Fruit fly (Drosophila melanogaster) whole organism, embryonic: ENCODE data around the gene ZnT35C.

Source experiments
- Atf6 ChIP-seq: fragments of 200-800 bp; sonication (Bioruptor generic); IDR thresholded peaks from 2 replicates; pipeline ENCODE4 v1.3.6; 2022; ENCODE audit warnings: missing biosample characterization, missing genetic modification characterization
- CG10274 ChIP-seq: fragments of 200-800 bp; sonication (Bioruptor generic); optimal IDR thresholded peaks from 3 replicates; lab custom pipeline; 2017; ENCODE audit warnings: missing biosample characterization, mild to moderate bottlenecking, missing genetic modification characterization
- CG10321 ChIP-seq: fragments of 200-800 bp; sonication (Bioruptor generic); IDR thresholded peaks from 2 replicates; pipeline ENCODE4 v1.3.6; 2022; ENCODE audit warnings: missing biosample characterization, missing genetic modification characterization
- CG10654 ChIP-seq: fragments of 200-800 bp; sonication (Bioruptor generic); optimal IDR thresholded peaks from 2 replicates; lab custom pipeline; 2016; ENCODE audit warnings: missing biosample characterization, missing genetic modification characterization
- CG11560 ChIP-seq: fragments of 200-800 bp; sonication (Bioruptor generic); IDR thresholded peaks from 3 replicates; pipeline ENCODE4 v1.3.6; 2022; ENCODE audit warnings: missing biosample characterization, missing genetic modification characterization
- CG12104 ChIP-seq: fragments of 200-800 bp; sonication (Bioruptor generic); optimal IDR thresholded peaks from 3 replicates; lab custom pipeline; 2016; ENCODE audit warnings: missing biosample characterization, missing genetic modification characterization
- CG16779 ChIP-seq: fragments of 200-800 bp; sonication (Bioruptor generic); IDR thresholded peaks from 2 replicates; pipeline ENCODE4 v1.3.6; 2022; ENCODE audit warnings: missing biosample characterization, missing genetic modification characterization
- CG17612 ChIP-seq: fragments of 200-800 bp; sonication (Bioruptor generic); IDR thresholded peaks from 2 replicates; pipeline ENCODE4 v1.3.6; 2022; ENCODE audit warnings: missing biosample characterization, missing genetic modification characterization
- CG18476 ChIP-seq: fragments of 200-800 bp; sonication (Bioruptor generic); optimal IDR thresholded peaks from 2 replicates; lab custom pipeline; 2016; ENCODE audit warnings: missing biosample characterization, mild to moderate bottlenecking, missing genetic modification characterization
- CG2120 ChIP-seq: fragments of 200-800 bp; sonication (Bioruptor generic); optimal IDR thresholded peaks from 3 replicates; lab custom pipeline; 2016; ENCODE audit warnings: missing biosample characterization, missing genetic modification characterization
- CG2202 ChIP-seq: fragments of 200-800 bp; sonication (Bioruptor generic); optimal IDR thresholded peaks from 2 replicates; lab custom pipeline; 2018; ENCODE audit warnings: missing biosample characterization, mild to moderate bottlenecking, missing genetic modification characterization
- CG31224 ChIP-seq: fragments of 200-800 bp; sonication (Bioruptor generic); IDR thresholded peaks from 2 replicates; pipeline ENCODE4 v1.3.6; 2022; ENCODE audit warnings: missing biosample characterization, missing genetic modification characterization
- CG3407 ChIP-seq: fragments of 200-800 bp; sonication (Bioruptor generic); optimal IDR thresholded peaks from 2 replicates; lab custom pipeline; 2018; ENCODE audit warnings: missing biosample characterization, mild to moderate bottlenecking, missing genetic modification characterization
- CG6689 ChIP-seq: fragments of 200-800 bp; sonication (Bioruptor generic); IDR thresholded peaks from 2 replicates; pipeline ENCODE4 v1.3.6; 2022; ENCODE audit warnings: missing biosample characterization, missing genetic modification characterization
- CG7357 ChIP-seq: fragments of 200-800 bp; sonication (Bioruptor generic); IDR thresholded peaks from 3 replicates; pipeline ENCODE4 v1.3.6; 2022; ENCODE audit warnings: missing biosample characterization, missing genetic modification characterization
- CG7372 ChIP-seq: fragments of 200-800 bp; sonication (Bioruptor generic); IDR thresholded peaks from 2 replicates; pipeline ENCODE4 v1.3.6; 2022; ENCODE audit warnings: missing biosample characterization, missing genetic modification characterization
- CG7556 ChIP-seq: fragments of 200-800 bp; sonication (Bioruptor generic); optimal IDR thresholded peaks from 2 replicates; lab custom pipeline; 2017; ENCODE audit warnings: missing biosample characterization, mild to moderate bottlenecking, missing genetic modification characterization
- CG7987 ChIP-seq: fragments of 200-800 bp; sonication (Bioruptor generic); optimal IDR thresholded peaks from 2 replicates; lab custom pipeline; 2018; ENCODE audit warnings: missing biosample characterization, mild to moderate bottlenecking, missing genetic modification characterization, moderate library complexity
- CG8388 ChIP-seq: fragments of 200-800 bp; sonication (Bioruptor generic); optimal IDR thresholded peaks from 2 replicates; lab custom pipeline; 2019; ENCODE audit warnings: missing biosample characterization, mild to moderate bottlenecking, missing genetic modification characterization, moderate library complexity
- CG8924 ChIP-seq: fragments of 200-800 bp; optimal IDR thresholded peaks from 3 replicates; lab custom pipeline; 2019; ENCODE audit warnings: missing biosample characterization, mild to moderate bottlenecking, missing genetic modification characterization, moderate library complexity
- CrebB ChIP-seq: fragments of 200-800 bp; sonication (Bioruptor generic); optimal IDR thresholded peaks from 3 replicates; lab custom pipeline; 2018; ENCODE audit warnings: missing biosample characterization, mild to moderate bottlenecking, missing genetic modification characterization
- Dref ChIP-seq: fragments of 200-800 bp; sonication (Bioruptor generic); IDR thresholded peaks from 2 replicates; pipeline ENCODE4 v1.3.6; 2022; ENCODE audit warnings: missing biosample characterization, missing genetic modification characterization
- Drgx ChIP-seq: fragments of 200-800 bp; sonication (Bioruptor generic); IDR thresholded peaks from 2 replicates; pipeline ENCODE4 v1.3.6; 2022; ENCODE audit warnings: missing biosample characterization, missing genetic modification characterization
- Hmr ChIP-seq: fragments of 200-800 bp; sonication (Bioruptor generic); optimal IDR thresholded peaks from 3 replicates; lab custom pipeline; 2017; ENCODE audit warnings: mild to moderate bottlenecking, missing biosample characterization, missing genetic modification reagents, missing genetic modification characterization
- Jarid2 ChIP-seq: fragments of 200-800 bp; sonication (Bioruptor generic); optimal IDR thresholded peaks from 3 replicates; lab custom pipeline; 2017; ENCODE audit warnings: mild to moderate bottlenecking, missing biosample characterization, missing genetic modification reagents, missing genetic modification characterization
- Lpt ChIP-seq: fragments of >200 bp; optimal IDR thresholded peaks from 2 replicates; lab custom pipeline; 2018; ENCODE audit warnings: missing biosample characterization, missing genetic modification characterization
- NFAT ChIP-seq: fragments of 200-800 bp; sonication (Bioruptor generic); IDR thresholded peaks from 2 replicates; pipeline ENCODE4 v1.3.6; 2022; ENCODE audit warnings: missing biosample characterization, missing genetic modification characterization
- NfI ChIP-seq: fragments of 200-800 bp; sonication (Bioruptor generic); optimal IDR thresholded peaks from 3 replicates; lab custom pipeline; 2018; ENCODE audit warnings: missing biosample characterization, mild to moderate bottlenecking, missing genetic modification characterization, moderate library complexity
- Opbp ChIP-seq: fragments of 200-800 bp; sonication (Bioruptor generic); IDR thresholded peaks from 3 replicates; pipeline ENCODE4 v1.3.6; 2022; ENCODE audit warnings: missing biosample characterization, missing genetic modification characterization; ENCODE audit not compliant: partially characterized antibody
- Poxn ChIP-seq: fragments of 200-800 bp; sonication (Bioruptor generic); IDR thresholded peaks from 2 replicates; pipeline ENCODE4 v1.3.6; 2022; ENCODE audit warnings: missing biosample characterization, missing genetic modification characterization
- Rfx ChIP-seq: fragments of 200-800 bp; sonication (Bioruptor generic); IDR thresholded peaks from 2 replicates; pipeline ENCODE4 v1.3.6; 2022; ENCODE audit warnings: missing biosample characterization, missing genetic modification characterization
- Six4 ChIP-seq: fragments of 200-800 bp; sonication (Bioruptor generic); optimal IDR thresholded peaks from 2 replicates; lab custom pipeline; 2016; ENCODE audit warnings: missing biosample characterization, missing genetic modification characterization
- Stat92E ChIP-seq, 3 experiments: fragments of >200 bp in 2 of 3; fragments of 200-800 bp in 1 of 3; sonication (Bioruptor generic) in 1 of 3; optimal IDR thresholded peaks; 2 replicates each; lab custom pipeline; 2017 to 2019; ENCODE audit warnings: missing biosample characterization in 3 of 3, missing genetic modification characterization in 3 of 3, mild to moderate bottlenecking in 1 of 3, moderate library complexity in 1 of 3
- Tbp ChIP-seq: fragments of >200 bp; optimal IDR thresholded peaks from 2 replicates; lab custom pipeline; 2018; ENCODE audit warnings: missing biosample characterization, missing genetic modification characterization
- ato ChIP-seq: fragments of 200-800 bp; sonication (Bioruptor generic); IDR thresholded peaks from 2 replicates; pipeline ENCODE4 v1.3.6; 2022; ENCODE audit warnings: missing biosample characterization, missing genetic modification characterization; ENCODE audit not compliant: partially characterized antibody
- bowl ChIP-seq: fragments of 200-800 bp; sonication (Bioruptor generic); IDR thresholded peaks from 2 replicates; pipeline ENCODE4 v1.3.6; 2022; ENCODE audit warnings: missing biosample characterization, missing genetic modification characterization
- cato ChIP-seq: fragments of 200-800 bp; sonication (Bioruptor generic); optimal IDR thresholded peaks from 2 replicates; lab custom pipeline; 2016; ENCODE audit warnings: missing biosample characterization, missing genetic modification characterization, borderline replicate concordance
- fd102C ChIP-seq: fragments of 200-800 bp; sonication (Bioruptor generic); optimal IDR thresholded peaks from 2 replicates; lab custom pipeline; 2018; ENCODE audit warnings: missing biosample characterization, mild to moderate bottlenecking, missing genetic modification characterization, moderate library complexity
- gce ChIP-seq: fragments of 200-800 bp; sonication (Bioruptor generic); IDR thresholded peaks from 3 replicates; pipeline ENCODE4 v1.3.6; 2022; ENCODE audit warnings: missing biosample characterization, missing genetic modification characterization
- gt ChIP-seq: fragments of 200-800 bp; sonication (Bioruptor generic); IDR thresholded peaks from 2 replicates; pipeline ENCODE4 v1.3.6; 2022; ENCODE audit warnings: missing biosample characterization, missing genetic modification characterization
- hkb ChIP-seq, 2 experiments: fragments of 200-800 bp in 1 of 2; fragments of >200 bp in 1 of 2; sonication (Bioruptor generic) in 1 of 2; IDR thresholded peaks in 1 of 2; optimal IDR thresholded peaks in 1 of 2; 2 replicates each; pipeline versions ENCODE4 v1.3.6 to Lab custom; 2017 to 2022; ENCODE audit warnings: missing biosample characterization in 1 of 2, missing genetic modification characterization in 1 of 2
- lbe ChIP-seq: fragments of 200-800 bp; sonication (Bioruptor generic); optimal IDR thresholded peaks from 2 replicates; lab custom pipeline; 2016; ENCODE audit warnings: missing biosample characterization, mild to moderate bottlenecking, missing genetic modification characterization
- lov ChIP-seq, 2 experiments: fragments of 200-800 bp in 1 of 2; fragments of >200 bp in 1 of 2; sonication (Bioruptor generic) in 1 of 2; IDR thresholded peaks in 1 of 2; optimal IDR thresholded peaks in 1 of 2; 2 replicates in 1 of 2; 3 replicates in 1 of 2; pipeline versions ENCODE4 v1.3.6 to Lab custom; 2017 to 2022; ENCODE audit warnings: missing biosample characterization in 1 of 2, missing genetic modification characterization in 1 of 2
- mirr ChIP-seq: fragments of 200-800 bp; sonication (Bioruptor generic); optimal IDR thresholded peaks from 3 replicates; lab custom pipeline; 2018; ENCODE audit warnings: missing biosample characterization, mild to moderate bottlenecking, missing genetic modification characterization
- nerfin-1 ChIP-seq: fragments of 200-800 bp; sonication (Bioruptor generic); optimal IDR thresholded peaks from 3 replicates; lab custom pipeline; 2019; ENCODE audit warnings: missing biosample characterization, mild to moderate bottlenecking, missing genetic modification characterization, moderate library complexity
- oc ChIP-seq: fragments of 200-800 bp; sonication (Bioruptor generic); optimal IDR thresholded peaks from 2 replicates; lab custom pipeline; 2018; ENCODE audit warnings: missing biosample characterization, mild to moderate bottlenecking, missing genetic modification characterization, moderate library complexity
- sim ChIP-seq: fragments of 200-800 bp; sonication (Bioruptor generic); IDR thresholded peaks from 2 replicates; pipeline ENCODE4 v1.3.6; 2022; ENCODE audit warnings: missing biosample characterization, missing genetic modification characterization
- sna ChIP-seq: fragments of 200-800 bp; sonication (Bioruptor generic); IDR thresholded peaks from 2 replicates; pipeline ENCODE4 v1.3.6; 2022; ENCODE audit warnings: missing biosample characterization, missing genetic modification characterization; ENCODE audit not compliant: partially characterized antibody
- zfh2 ChIP-seq: fragments of 200-800 bp; sonication (Bioruptor generic); optimal IDR thresholded peaks from 2 replicates; lab custom pipeline; 2016; ENCODE audit warnings: missing biosample characterization, missing genetic modification characterization

ZnT35C gene

DNA sequence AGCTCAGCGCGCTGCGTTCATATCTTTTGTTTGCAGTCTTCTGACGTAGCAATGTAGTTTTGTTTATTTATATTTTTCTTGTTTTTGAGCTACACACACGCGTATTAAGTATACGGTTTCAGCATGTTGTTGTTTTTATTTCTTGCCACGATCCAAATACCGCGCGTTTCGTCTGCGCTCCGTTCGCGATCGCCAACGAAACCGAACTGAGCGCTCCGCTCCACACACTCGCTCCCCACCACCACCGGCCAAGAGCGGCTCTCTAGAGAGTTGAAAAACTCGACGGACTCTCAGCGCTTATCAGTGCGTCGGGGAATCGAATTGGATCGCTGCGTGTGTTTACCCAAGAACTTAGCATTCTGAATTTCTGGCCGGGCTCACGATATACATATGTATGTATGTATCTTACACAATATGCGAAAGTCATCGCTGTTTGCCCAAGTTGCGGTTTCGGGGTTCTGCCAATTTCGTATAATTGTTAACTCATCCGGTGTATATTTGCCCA lies 17.0 kb upstream of the ZnT35C start, which contains the start of gene yuri (continued):
- TF ChIP-seq CG18476 (no peak), Lpt (GFP tag; lab: Kevin White, UChicago) (no peak), sna (GFP tag; lab: Robert Waterston, UW) (peak; percentile 53; the same call in 1 of the 2 replicates), CG12104 (no peak), Drgx (GFP tag; lab: Robert Waterston, UW) (peak; percentile 72), CG6689 (GFP tag; lab: Robert Waterston, UW) (0 out of 2 replicates have a peak, but pooled peaks have one; percentile 6), Opbp (GFP tag; lab: Robert Waterston, UW) (peak; percentile 58; the same call in 2 of the 3 replicates), fd102C (GFP tag; lab: Kevin White, UChicago) (no peak), sim (GFP tag; lab: Robert Waterston, UW) (no peak), gt (GFP tag; lab: Robert Waterston, UW) (no peak), CG11560 (no peak), mirr (GFP tag; lab: Kevin White, UChicago) (peak; percentile 71), gce (0 out of 3 replicates have a peak, but pooled peaks have one; percentile 38), oc (tag; lab: Kevin White, UChicago) (peak; percentile 31), CG10321 (no peak), CG17612 (GFP tag; lab: Robert Waterston, UW) (no peak), Six4 (GFP tag; lab: Kevin White, UChicago) (no peak), Hmr (GFP tag; lab: Kevin White, UChicago) (peak; percentile 65), Atf6 (peak; percentile 70; the same call in 1 of the 2 replicates), Poxn (no peak), CG8924 (tag; lab: Kevin White, UChicago) (peak; percentile 76), Jarid2 (GFP tag; lab: Kevin White, UChicago) (peak; percentile 98), Tbp (GFP tag; lab: Kevin White, UChicago) (no peak), CG31224 (GFP tag; lab: Robert Waterston, UW) (0 out of 2 replicates have a peak, but pooled peaks have one; percentile 8), nerfin-1 (tag; lab: Kevin White, UChicago) (no peak), Dref (GFP tag; lab: Robert Waterston, UW) (no peak), Stat92E (GFP tag; optimal IDR thresholded peaks at IDR 0.05; lab: Kevin White, UChicago) (peak in 1 of 3 experiments; percentile 57), NfI (GFP tag; lab: Kevin White, UChicago) (no peak), Rfx (GFP tag; lab: Robert Waterston, UW) (peak; percentile 47; the same call in 1 of the 2 replicates), hkb (optimal IDR thresholded peaks at IDR 0.05; lab: Kevin White, UChicago) (no peak), hkb (GFP tag; IDR thresholded peaks at IDR 0.05; lab: Robert Waterston, UW) (peak; percentile 67), CG8388 (GFP tag; lab: Kevin White, UChicago) (no peak), NFAT (GFP tag; lab: Robert Waterston, UW) (peak; percentile 52; the same call in 1 of the 2 replicates), CG16779 (GFP tag; lab: Robert Waterston, UW) (0 out of 2 replicates have a peak, but pooled peaks have one; percentile 43), CG2120 (GFP tag; lab: Kevin White, UChicago) (peak; percentile 19), lov (optimal IDR thresholded peaks at IDR 0.05; lab: Kevin White, UChicago) (no peak), lov (GFP tag; IDR thresholded peaks at IDR 0.05; lab: Robert Waterston, UW) (peak; percentile 65; the same call in 1 of the 3 replicates), bowl (peak; percentile 71; the same call in 1 of the 2 replicates), CG2202 (tag; lab: Kevin White, UChicago) (peak; percentile 41), CG3407 (GFP tag; lab: Kevin White, UChicago) (peak; percentile 34), lbe (peak; percentile 76), CG7372 (GFP tag; lab: Robert Waterston, UW) (peak; percentile 67), zfh2 (no peak), CG7357 (GFP tag; lab: Robert Waterston, UW) (no peak), CrebB (tag; lab: Kevin White, UChicago) (peak; percentile 73), CG10274 (GFP tag; lab: Kevin White, UChicago) (no peak), CG10654 (GFP tag; lab: Kevin White, UChicago) (no peak), CG7556 (GFP tag; lab: Kevin White, UChicago) (no peak), cato (GFP tag; lab: Kevin White, UChicago) (no peak), CG7987 (GFP tag; lab: Kevin White, UChicago) (peak; percentile 46), ato (GFP tag; lab: Robert Waterston, UW) (no peak)
